Worm (Caenorhabditis elegans) whole organism, L4/young adult: ENCODE measurements around the gene H20J04.7.

Experiments
- W03F9.2 ChIP-seq: fragments of 150-350 bp; optimal IDR thresholded peaks from 2 replicates; lab custom pipeline; 2014; ENCODE audit warnings: missing biosample characterization, missing genetic modification characterization
- dao-5 ChIP-seq: sonication (generic microtip); optimal IDR thresholded peaks from 2 replicates; lab custom pipeline; 2016; ENCODE audit warnings: missing genotype, missing genetic modification characterization, moderate library complexity, missing compliant biosample characterization
- him-1 ChIP-seq: sonication (generic microtip); optimal IDR thresholded peaks from 2 replicates; lab custom pipeline; 2016; ENCODE audit warnings: missing genotype, missing genetic modification reagents, missing genetic modification characterization, missing compliant biosample characterization

Gene H20J04.7

ce11 chrII:4359219-4359618, 4.1 kb upstream of the H20J04.7 start:
- TF ChIP-seq dao-5 (tag; lab: Kevin White, UChicago) (no peak), him-1 (tag; lab: Kevin White, UChicago) (no peak), W03F9.2 (tag; lab: Kevin White, UChicago) (no peak)

- TF ChIP-seq him-1 (tag; lab: Kevin White, UChicago) (no peak), dao-5 (tag; lab: Kevin White, UChicago) (no peak), W03F9.2 (tag; lab: Kevin White, UChicago) (no peak)
These were observed 3.6 kb upstream of the H20J04.7 start, which contains the start of gene lat-2 for ce11 chrII:4358765-4359164. Gene lat-2, plus strand, starts transcription at chrII:4359065.

ce11 chrII:4350888-4351287, 4.2 kb downstream of the H20J04.7 start, which contains the start of gene H20J04.9:
Gene H20J04.9, plus strand, starts transcription at chrII:4351188.
- TF ChIP-seq him-1 (tag; lab: Kevin White, UChicago) (no peak), dao-5 (tag; lab: Kevin White, UChicago) (no peak)

ce11 chrII:4344317-4344716, 10.8 kb downstream of the H20J04.7 start:
- TF ChIP-seq him-1 (tag; lab: Kevin White, UChicago) (no peak), W03F9.2 (tag; lab: Kevin White, UChicago) (no peak), dao-5 (tag; lab: Kevin White, UChicago) (no peak)

- no peak for TF ChIP-seq W03F9.2 (tag; lab: Kevin White, UChicago)
- no peak for TF ChIP-seq him-1 (tag; lab: Kevin White, UChicago)
These were observed 13.6 kb downstream of the H20J04.7 start for ce11 chrII:4341484-4341883.

ce11 chrII:4339882-4340281, 15.2 kb downstream of the H20J04.7 start, which contains the start of gene athp-2:
Gene athp-2, plus strand, starts transcription at chrII:4340182.
- TF ChIP-seq dao-5 (tag; lab: Kevin White, UChicago) (no peak), him-1 (tag; lab: Kevin White, UChicago) (no peak)

- TF ChIP-seq W03F9.2 (tag; lab: Kevin White, UChicago): no peak
- no peak for TF ChIP-seq dao-5 (tag; lab: Kevin White, UChicago)
- no peak for TF ChIP-seq him-1 (tag; lab: Kevin White, UChicago)
These were observed 17.4 kb downstream of the H20J04.7 start for ce11 chrII:4337731-4338130.

ce11 chrII:4334448-4334847, 20.7 kb downstream of the H20J04.7 start, which contains the start of gene madf-3:
Gene madf-3, plus strand, starts transcription at chrII:4334748.
- TF ChIP-seq W03F9.2 (tag; lab: Kevin White, UChicago): no peak
- TF ChIP-seq dao-5 (tag; lab: Kevin White, UChicago): no peak
- TF ChIP-seq him-1 (tag; lab: Kevin White, UChicago): no peak

- TF ChIP-seq dao-5 (tag; lab: Kevin White, UChicago): no peak
- TF ChIP-seq him-1 (tag; lab: Kevin White, UChicago): no peak
- no peak for TF ChIP-seq W03F9.2 (tag; lab: Kevin White, UChicago)
These were observed 26.4 kb downstream of the H20J04.7 start, which contains the start of gene H20J04.4 for ce11 chrII:4328716-4329115. Gene H20J04.4, plus strand, starts transcription at chrII:4329016.

- no peak for TF ChIP-seq dao-5 (tag; lab: Kevin White, UChicago)
- no peak for TF ChIP-seq W03F9.2 (tag; lab: Kevin White, UChicago)
- no peak for TF ChIP-seq him-1 (tag; lab: Kevin White, UChicago)
These were observed 28.7 kb downstream of the H20J04.7 start, which contains the start of gene pfd-2 for ce11 chrII:4326420-4326819. Gene pfd-2, plus strand, starts transcription at chrII:4326720.

ce11 chrII:4324061-4324460, 31.1 kb downstream of the H20J04.7 start, which contains the start of gene mog-2:
Gene mog-2, plus strand, starts transcription at chrII:4324361.
- TF ChIP-seq dao-5 (tag; lab: Kevin White, UChicago) (no peak), W03F9.2 (tag; lab: Kevin White, UChicago) (no peak), him-1 (tag; lab: Kevin White, UChicago) (no peak)

ce11 chrII:4322871-4323270, 32.2 kb downstream of the H20J04.7 start, which contains the start of gene H20J04.6:
Gene H20J04.6, plus strand, starts transcription at chrII:4323256.
- TF ChIP-seq dao-5 (tag; lab: Kevin White, UChicago) (no peak), him-1 (tag; lab: Kevin White, UChicago) (no peak), W03F9.2 (tag; lab: Kevin White, UChicago) (no peak)

- TF ChIP-seq him-1 (tag; lab: Kevin White, UChicago): no peak
- TF ChIP-seq dao-5 (tag; lab: Kevin White, UChicago): no peak
- TF ChIP-seq W03F9.2 (tag; lab: Kevin White, UChicago): no peak
These were observed 33.4 kb downstream of the H20J04.7 start, which contains the start of gene Y52E8A.1 for ce11 chrII:4321766-4322165. Gene Y52E8A.1, plus strand, starts transcription at chrII:4322066.

- TF ChIP-seq W03F9.2 (tag; lab: Kevin White, UChicago) (no peak), him-1 (tag; lab: Kevin White, UChicago) (no peak), dao-5 (tag; lab: Kevin White, UChicago) (no peak)
These were observed 34.7 kb downstream of the H20J04.7 start, which contains the start of gene Y52E8A.2 for ce11 chrII:4320455-4320854. Gene Y52E8A.2, plus strand, starts transcription at chrII:4320836.
